Worm (Caenorhabditis elegans) whole organism, L1 larva: ENCODE results near the gene cyp-33C5.

Source experiments
- C04F5.9 ChIP-seq: sonication (generic microtip); optimal IDR thresholded peaks from 2 replicates; lab custom pipeline; 2016; ENCODE audit warnings: missing genetic modification characterization, missing compliant biosample characterization
- Y116A8C.19 ChIP-seq: sonication (generic microtip); optimal IDR thresholded peaks from 2 replicates; lab custom pipeline; 2016; ENCODE audit warnings: missing compliant biosample characterization, missing genetic modification characterization, borderline replicate concordance
- aha-1 ChIP-seq: fragments of 150-350 bp; optimal IDR thresholded peaks from 2 replicates; lab custom pipeline; 2014; ENCODE audit warnings: missing biosample characterization, missing genetic modification characterization
- aly-2 ChIP-seq: fragments of 150-350 bp; optimal IDR thresholded peaks from 2 replicates; lab custom pipeline; 2014; ENCODE audit warnings: missing biosample characterization, missing genetic modification characterization
- blmp-1 ChIP-seq: fragments of 150-350 bp; optimal IDR thresholded peaks from 2 replicates; lab custom pipeline; 2014; ENCODE audit warnings: missing biosample characterization, missing genetic modification characterization
- ceh-8 ChIP-seq: fragments of 200-800 bp; sonication (Bioruptor generic); optimal IDR thresholded peaks from 2 replicates; lab custom pipeline; 2018; ENCODE audit warnings: mild to moderate bottlenecking, missing genetic modification characterization, moderate library complexity, missing compliant biosample characterization
- ceh-82 ChIP-seq, 3 experiments: fragments of 150-350 bp in 1 of 3; sonication (generic microtip) in 2 of 3; optimal IDR thresholded peaks; 2 replicates each; lab custom pipeline; 2014 to 2017; ENCODE audit warnings: missing biosample characterization in 3 of 3, missing genetic modification characterization in 3 of 3
- ceh-90 ChIP-seq: sonication (generic microtip); optimal IDR thresholded peaks from 2 replicates; lab custom pipeline; 2016; ENCODE audit warnings: missing genetic modification characterization, missing compliant biosample characterization
- dpl-1 ChIP-seq, 3 experiments: fragments of 150-350 bp in 2 of 3; sonication (generic microtip) in 1 of 3; optimal IDR thresholded peaks; 2 replicates each; lab custom pipeline; 2014 to 2017; ENCODE audit warnings: missing biosample characterization in 3 of 3, missing genetic modification characterization in 3 of 3, missing genetic modification reagents in 3 of 3
- efl-1 ChIP-seq, 4 experiments: fragments of 150-350 bp; optimal IDR thresholded peaks in 3 of 4; peaks in 1 of 4; 1 replicate in 1 of 4; 2 replicates in 3 of 4; lab custom pipeline; 2014; ENCODE audit warnings: missing biosample characterization in 2 of 4, missing genetic modification characterization in 2 of 4, missing genetic modification reagents in 2 of 4
- egl-13 ChIP-seq: sonication (generic microtip); optimal IDR thresholded peaks from 2 replicates; lab custom pipeline; 2016; ENCODE audit warnings: missing genotype, missing genetic modification reagents, missing genetic modification characterization, missing compliant biosample characterization
- egl-27 ChIP-seq, 2 experiments: fragments of 150-350 bp in 1 of 2; sonication (generic microtip); optimal IDR thresholded peaks; 3 replicates each; lab custom pipeline; 2017 to 2018; ENCODE audit warnings: missing biosample characterization in 2 of 2, missing genetic modification characterization in 2 of 2, missing genetic modification reagents in 2 of 2
- elt-3 ChIP-seq, 6 experiments: fragments of 150-350 bp in 1 of 6; sonication (generic microtip); optimal IDR thresholded peaks; 2 replicates each; lab custom pipeline; 2017 to 2018; ENCODE audit warnings: missing biosample characterization in 6 of 6, missing genetic modification characterization in 6 of 6, inconsistent platforms in 1 of 6
- fkh-8 ChIP-seq: sonication (generic microtip); optimal IDR thresholded peaks from 2 replicates; lab custom pipeline; 2016; ENCODE audit warnings: mild to moderate bottlenecking, missing genetic modification characterization, missing compliant biosample characterization
- hlh-4 ChIP-seq: sonication (generic microtip); optimal IDR thresholded peaks from 2 replicates; lab custom pipeline; 2016; ENCODE audit warnings: mild to moderate bottlenecking, missing genetic modification characterization, missing compliant biosample characterization
- lin-35 ChIP-seq, 2 experiments: fragments of 150-350 bp; optimal IDR thresholded peaks; 2 replicates each; lab custom pipeline; 2014; ENCODE audit warnings: missing biosample characterization in 2 of 2, missing genetic modification characterization in 2 of 2, missing genetic modification reagents in 2 of 2
- lin-39 ChIP-seq: fragments of 150-350 bp; optimal IDR thresholded peaks from 2 replicates; lab custom pipeline; 2014; ENCODE audit warnings: missing biosample characterization, missing genetic modification reagents, missing genetic modification characterization
- lir-3 ChIP-seq: sonication (generic microtip); optimal IDR thresholded peaks from 2 replicates; lab custom pipeline; 2016; ENCODE audit warnings: mild to moderate bottlenecking, missing genetic modification characterization, moderate library complexity, missing compliant biosample characterization; ENCODE audit not compliant: poor library complexity
- mab-9 ChIP-seq: fragments of 200-800 bp; sonication (Bioruptor generic); IDR thresholded peaks from 2 replicates; pipeline ENCODE4 v1.3.6; 2022; ENCODE audit warnings: missing genetic modification reagents, missing genetic modification characterization, missing compliant biosample characterization
- nhr-20 ChIP-seq: sonication (generic microtip); optimal IDR thresholded peaks from 2 replicates; lab custom pipeline; 2016; ENCODE audit warnings: mild to moderate bottlenecking, missing genetic modification characterization, missing compliant biosample characterization
- nhr-28 ChIP-seq: fragments of 150-350 bp; optimal IDR thresholded peaks from 2 replicates; lab custom pipeline; 2014; ENCODE audit warnings: missing biosample characterization, missing genetic modification characterization
- nhr-47 ChIP-seq: sonication (generic microtip); optimal IDR thresholded peaks from 2 replicates; lab custom pipeline; 2016; ENCODE audit warnings: mild to moderate bottlenecking, missing genetic modification characterization, moderate library complexity, missing compliant biosample characterization
- nhr-77 ChIP-seq: fragments of 150-350 bp; optimal IDR thresholded peaks from 2 replicates; lab custom pipeline; 2014; ENCODE audit warnings: missing biosample characterization, missing genetic modification characterization
- nhr-84 ChIP-seq: sonication (generic microtip); optimal IDR thresholded peaks from 2 replicates; lab custom pipeline; 2017; ENCODE audit warnings: missing biosample characterization, missing genetic modification characterization
- nhr-85 ChIP-seq: sonication (generic microtip); peaks from one replicate; lab custom pipeline; 2016; ENCODE audit warnings: missing genetic modification characterization, inconsistent platforms, missing compliant biosample characterization
- nhr-90 ChIP-seq: sonication (generic microtip); optimal IDR thresholded peaks from 2 replicates; lab custom pipeline; 2016; ENCODE audit warnings: mild to moderate bottlenecking, missing genetic modification characterization, missing compliant biosample characterization; ENCODE audit not compliant: poor library complexity
- pag-3 ChIP-seq: sonication (generic microtip); optimal IDR thresholded peaks from 2 replicates; lab custom pipeline; 2017; ENCODE audit warnings: missing genetic modification characterization, mild to moderate bottlenecking, missing compliant biosample characterization, antibody characterized with exemption, borderline replicate concordance; ENCODE audit not compliant: insufficient read depth
- pqm-1 ChIP-seq: sonication (generic microtip); optimal IDR thresholded peaks from 3 replicates; lab custom pipeline; 2017; ENCODE audit warnings: missing biosample characterization, missing genetic modification characterization
- rnt-1 ChIP-seq: sonication (generic microtip); optimal IDR thresholded peaks from 2 replicates; lab custom pipeline; 2016; ENCODE audit warnings: mild to moderate bottlenecking, missing genetic modification characterization, moderate library complexity, missing compliant biosample characterization
- snpc-4 ChIP-seq: fragments of 150-350 bp; optimal IDR thresholded peaks from 2 replicates; lab custom pipeline; 2014; ENCODE audit warnings: missing biosample characterization, missing genetic modification characterization
- snu-23 ChIP-seq: sonication (generic microtip); optimal IDR thresholded peaks from 2 replicates; lab custom pipeline; 2016; ENCODE audit warnings: missing genetic modification characterization, missing compliant biosample characterization
- sptf-1 ChIP-seq: fragments of 150-350 bp; optimal IDR thresholded peaks from 2 replicates; lab custom pipeline; 2014; ENCODE audit warnings: missing biosample characterization, missing genetic modification characterization
- sup-37 ChIP-seq: fragments of 200-800 bp; sonication (Bioruptor generic); optimal IDR thresholded peaks from 2 replicates; lab custom pipeline; 2018; ENCODE audit warnings: mild to moderate bottlenecking, missing genetic modification characterization, missing compliant biosample characterization
- unc-62 ChIP-seq: fragments of 150-350 bp; optimal IDR thresholded peaks from 2 replicates; lab custom pipeline; 2014; ENCODE audit warnings: missing biosample characterization, missing genetic modification reagents, missing genetic modification characterization
- ztf-11 ChIP-seq, 2 experiments: sonication (generic microtip); optimal IDR thresholded peaks; 2 replicates each; lab custom pipeline; 2016 to 2017; ENCODE audit warnings: missing genetic modification characterization in 2 of 2, missing biosample characterization in 1 of 2, missing compliant biosample characterization in 1 of 2
- ztf-4 ChIP-seq: fragments of 150-350 bp; optimal IDR thresholded peaks from 2 replicates; lab custom pipeline; 2014; ENCODE audit warnings: missing biosample characterization, missing genetic modification characterization

The cyp-33C5 gene

DNA sequence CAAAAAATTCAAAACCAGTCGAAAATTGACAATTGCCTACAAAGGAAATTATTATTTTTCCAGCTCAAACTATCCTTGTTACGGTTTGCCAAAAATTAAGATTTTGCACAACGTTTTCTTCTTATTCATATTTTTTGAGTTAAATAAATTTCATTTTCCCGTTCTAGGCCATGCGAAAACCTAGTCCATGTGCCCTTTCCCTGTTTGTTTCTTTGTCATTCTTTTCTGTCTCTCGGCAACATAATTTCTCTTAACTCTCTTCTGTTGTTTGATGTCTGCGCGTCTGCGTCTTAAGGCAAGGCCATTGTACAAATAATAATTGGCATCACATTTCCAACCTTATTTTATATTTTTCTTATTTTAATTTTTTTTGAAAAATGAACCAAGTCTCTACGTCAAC, 36.7 kb downstream of the cyp-33C5 start, which contains the start of gene nhr-228 (continued):
- TF ChIP-seq nhr-77 (tag; lab: Kevin White, UChicago) (no peak), ztf-11 (tag; optimal IDR thresholded peaks at IDR 0.05; lab: Kevin White, UChicago) (no peak), nhr-85 (tag; lab: Kevin White, UChicago) (no peak), snu-23 (GFP tag; lab: Kevin White, UChicago) (peak; percentile 62), aha-1 (no peak), egl-27 (tag; optimal IDR thresholded peaks at IDR 0.05; lab: Kevin White, UChicago) (no peak), pqm-1 (tag; lab: Kevin White, UChicago) (no peak), Y116A8C.19 (tag; lab: Kevin White, UChicago) (no peak), elt-3 (tag; optimal IDR thresholded peaks at IDR 0.05; lab: Kevin White, UChicago) (peak in 1 of 6 experiments; percentile 47), hlh-4 (tag; lab: Kevin White, UChicago) (no peak), nhr-90 (tag; lab: Kevin White, UChicago) (peak; percentile 10), sptf-1 (tag; lab: Kevin White, UChicago) (no peak), fkh-8 (tag; lab: Kevin White, UChicago) (peak; percentile 35), nhr-20 (tag; lab: Kevin White, UChicago) (peak; percentile 67), efl-1 (optimal IDR thresholded peaks at IDR 0.05; lab: Kevin White, UChicago) (peak; percentile 60 to 63), efl-1 (GFP tag; optimal IDR thresholded peaks at IDR 0.05 in 1 of 2; lab: Kevin White, UChicago) (peak; percentile 20 to 88), lin-39 (tag; lab: Kevin White, UChicago) (no peak), blmp-1 (peak; percentile 79), nhr-28 (tag; lab: Kevin White, UChicago) (no peak), lin-35 (GFP tag; optimal IDR thresholded peaks at IDR 0.05; lab: Kevin White, UChicago) (peak; percentile 38 to 56), C04F5.9 (no peak), sup-37 (GFP tag; lab: Kevin White, UChicago) (no peak), aly-2 (tag; lab: Kevin White, UChicago) (no peak), dpl-1 (GFP tag; optimal IDR thresholded peaks at IDR 0.05; lab: Kevin White, UChicago) (peak in 2 of 3 experiments; percentile 9 to 56), mab-9 (no peak), ceh-82 (tag; optimal IDR thresholded peaks at IDR 0.05; lab: Kevin White, UChicago) (peak in 1 of 3 experiments; percentile 50), rnt-1 (tag; lab: Kevin White, UChicago) (peak; percentile 46), lir-3 (tag; lab: Kevin White, UChicago) (no peak), unc-62 (GFP tag; lab: Kevin White, UChicago) (no peak), pag-3 (tag; lab: Kevin White, UChicago) (peak; percentile 24)

DNA sequence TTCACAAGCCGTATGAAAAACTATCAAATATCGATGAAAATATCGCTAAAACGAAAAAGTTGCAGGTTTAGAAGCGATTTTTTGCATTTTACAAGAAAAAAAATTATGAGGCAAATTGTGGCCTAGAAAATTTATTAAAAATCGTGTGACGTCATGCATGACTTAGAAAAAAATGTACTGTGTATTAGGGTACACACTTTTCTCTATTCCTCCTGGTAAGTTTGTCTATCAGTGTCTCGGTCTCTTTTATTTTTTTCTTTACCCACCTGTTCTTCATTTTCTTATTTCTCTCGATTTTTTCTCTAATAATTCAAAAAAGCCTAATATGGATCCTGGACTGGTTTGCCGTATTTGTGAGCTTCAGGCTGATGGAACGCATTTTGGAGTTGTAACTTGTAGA, 40.3 kb downstream of the cyp-33C5 start, which contains the start of gene nhr-227:
Gene nhr-227 (plus strand): TSS at position 326 of the 400 bp plus-strand sequence.
- TF ChIP-seq efl-1 (optimal IDR thresholded peaks at IDR 0.05; lab: Kevin White, UChicago) (no peak), efl-1 (GFP tag; optimal IDR thresholded peaks at IDR 0.05 in 1 of 2; lab: Kevin White, UChicago) (peak in 1 of 2 experiments; percentile 89), ceh-90 (tag; lab: Kevin White, UChicago) (no peak)

DNA sequence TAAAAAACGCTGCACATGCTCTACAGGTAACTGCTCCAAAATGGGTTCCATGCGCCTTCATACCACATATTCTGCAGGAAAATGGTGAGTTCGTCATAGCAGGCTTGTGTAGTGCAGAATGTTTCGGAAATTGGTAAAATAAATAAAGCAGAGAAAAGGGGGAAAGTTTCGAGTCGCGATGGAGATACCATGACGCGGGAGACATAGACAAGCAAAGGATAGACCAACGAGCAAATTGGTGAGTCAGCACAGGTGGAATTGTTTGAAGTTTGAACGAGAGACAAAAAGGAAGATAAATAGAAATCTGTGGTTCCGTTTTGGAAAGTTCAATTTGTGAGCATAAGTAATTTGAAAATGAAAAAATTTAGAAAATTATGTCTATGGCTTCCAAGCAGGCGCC, 45.5 kb downstream of the cyp-33C5 start, which contains the start of gene nhr-225:
Gene nhr-225 (minus strand): TSS at position 146 of the 400 bp plus-strand sequence.
- TF ChIP-seq egl-13 (no peak), sup-37 (GFP tag; lab: Kevin White, UChicago) (no peak)

DNA sequence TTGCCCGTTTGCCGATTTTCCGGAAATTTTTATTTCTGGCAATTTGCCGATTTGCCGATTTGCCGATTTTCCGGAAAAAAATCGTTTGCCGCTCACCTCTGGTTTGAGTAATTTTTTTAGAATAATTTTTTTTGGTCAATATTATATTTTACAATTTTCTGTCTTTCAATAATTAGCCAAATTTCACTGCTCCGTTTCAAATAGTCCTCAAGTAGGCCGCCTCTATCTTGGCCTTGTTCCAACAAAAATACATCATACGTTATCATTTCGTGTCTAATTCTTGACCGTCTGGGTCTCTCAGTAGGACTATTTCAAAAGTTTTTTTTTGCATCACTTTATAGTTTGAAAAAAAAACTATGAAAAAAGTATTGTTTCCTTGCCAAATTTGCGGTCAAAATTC, 47.4 kb downstream of the cyp-33C5 start, which contains the start of gene nhr-115:
Gene nhr-115 (plus strand): TSS at position 301 of the 400 bp plus-strand sequence.
- no peak for TF ChIP-seq nhr-47 (tag; lab: Kevin White, UChicago)
- TF ChIP-seq nhr-84 (tag; lab: Kevin White, UChicago): no peak
- no peak for TF ChIP-seq ztf-4 (tag; lab: Kevin White, UChicago)
- TF ChIP-seq snpc-4 (tag; lab: Kevin White, UChicago): no peak
- no peak for TF ChIP-seq pag-3 (tag; lab: Kevin White, UChicago)
- TF ChIP-seq ceh-8 (GFP tag; lab: Kevin White, UChicago): no peak
- TF ChIP-seq, all 84 proteins: peak for 0
